Fruit fly (Drosophila melanogaster) whole organism, embryonic: ENCODE data around the gene Obp19c.
A peak's percentile ranks its signal among the peaks of the same experiment; 100 is the strongest.

Experiments used
- BEAF-32 ChIP-seq: fragments of 200-800 bp; sonication (Bioruptor generic); optimal IDR thresholded peaks from 3 replicates; lab custom pipeline; 2017; ENCODE audit warnings: missing biosample characterization, missing genetic modification characterization, mild to moderate bottlenecking, moderate library complexity, missing genetic modification reagents
- CG10274 ChIP-seq: fragments of 200-800 bp; sonication (Bioruptor generic); optimal IDR thresholded peaks from 3 replicates; lab custom pipeline; 2017; ENCODE audit warnings: missing biosample characterization, mild to moderate bottlenecking, missing genetic modification characterization
- CG1233 ChIP-seq: fragments of 200-800 bp; sonication (Bioruptor generic); optimal IDR thresholded peaks from 4 replicates; lab custom pipeline; 2018; ENCODE audit warnings: missing biosample characterization, mild to moderate bottlenecking, missing genetic modification characterization
- CG14710 ChIP-seq: fragments of 200-800 bp; sonication (Bioruptor generic); optimal IDR thresholded peaks from 3 replicates; lab custom pipeline; 2019; ENCODE audit warnings: missing biosample characterization, mild to moderate bottlenecking, missing genetic modification characterization, moderate library complexity
- CG15514 ChIP-seq: fragments of 200-800 bp; sonication (Bioruptor generic); optimal IDR thresholded peaks from 3 replicates; lab custom pipeline; 2017; ENCODE audit warnings: missing biosample characterization, missing genetic modification characterization, mild to moderate bottlenecking, moderate library complexity, missing genetic modification reagents
- CG15696 ChIP-seq: fragments of 200-800 bp; sonication (Bioruptor generic); optimal IDR thresholded peaks from 2 replicates; lab custom pipeline; 2019; ENCODE audit warnings: missing biosample characterization, mild to moderate bottlenecking, missing genetic modification characterization, moderate library complexity
- CG16813 ChIP-seq: fragments of 200-800 bp; sonication (Bioruptor generic); IDR thresholded peaks from 3 replicates; pipeline ENCODE4 v1.3.6; 2022; ENCODE audit warnings: missing biosample characterization, missing genetic modification characterization; ENCODE audit not compliant: partially characterized antibody
- CG17802 ChIP-seq: fragments of 200-800 bp; sonication (Bioruptor generic); optimal IDR thresholded peaks from 2 replicates; lab custom pipeline; 2018; ENCODE audit warnings: missing biosample characterization, mild to moderate bottlenecking, missing genetic modification characterization, moderate library complexity
- CG18011 ChIP-seq: fragments of 200-800 bp; sonication (Bioruptor generic); optimal IDR thresholded peaks from 2 replicates; lab custom pipeline; 2017; ENCODE audit warnings: missing biosample characterization, missing genetic modification characterization, mild to moderate bottlenecking, moderate library complexity, missing genotype
- CG18619 ChIP-seq: fragments of 200-800 bp; sonication (Bioruptor generic); optimal IDR thresholded peaks from 3 replicates; lab custom pipeline; 2017; ENCODE audit warnings: missing biosample characterization, mild to moderate bottlenecking, missing genetic modification characterization
- CG31441 ChIP-seq: fragments of 200-800 bp; sonication (Bioruptor generic); IDR thresholded peaks from 2 replicates; pipeline ENCODE4 v1.3.6; 2022; ENCODE audit warnings: missing biosample characterization, missing genetic modification characterization
- CG5180 ChIP-seq: fragments of 200-800 bp; sonication (Bioruptor generic); optimal IDR thresholded peaks from 3 replicates; lab custom pipeline; 2017; ENCODE audit warnings: missing biosample characterization, missing genetic modification characterization, mild to moderate bottlenecking, moderate library complexity, missing genetic modification reagents
- CG5953 ChIP-seq: fragments of 200-800 bp; sonication (Bioruptor generic); IDR thresholded peaks from 2 replicates; pipeline ENCODE4 v1.3.6; 2022; ENCODE audit warnings: missing biosample characterization, missing genetic modification characterization
- CG6254 ChIP-seq: fragments of 200-800 bp; sonication (Bioruptor generic); optimal IDR thresholded peaks from 3 replicates; lab custom pipeline; 2017; ENCODE audit warnings: mild to moderate bottlenecking, missing biosample characterization, missing genetic modification reagents, missing genetic modification characterization
- CG7963 ChIP-seq: fragments of 200-800 bp; sonication (Bioruptor generic); IDR thresholded peaks from 3 replicates; pipeline ENCODE4 v1.3.6; 2022; ENCODE audit warnings: missing biosample characterization, missing genetic modification characterization; ENCODE audit not compliant: partially characterized antibody
- CG8478 ChIP-seq: fragments of >200 bp; optimal IDR thresholded peaks from 2 replicates; lab custom pipeline; 2018
- CG8765 ChIP-seq: fragments of 200-800 bp; sonication (Bioruptor generic); IDR thresholded peaks from 2 replicates; pipeline ENCODE4 v1.3.6; 2022; ENCODE audit warnings: missing biosample characterization, missing genetic modification characterization
- Chrac-16 ChIP-seq: fragments of 200-800 bp; sonication (Bioruptor generic); optimal IDR thresholded peaks from 3 replicates; lab custom pipeline; 2016; ENCODE audit warnings: missing biosample characterization, missing genetic modification characterization
- D ChIP-seq, 2 experiments: fragments of 200-800 bp in 1 of 2; fragments of >200 bp in 1 of 2; sonication (Bioruptor generic) in 1 of 2; optimal IDR thresholded peaks; 2 replicates in 1 of 2; 3 replicates in 1 of 2; lab custom pipeline; 2017; ENCODE audit warnings: mild to moderate bottlenecking in 1 of 2, missing biosample characterization in 1 of 2, missing genetic modification characterization in 1 of 2, missing genetic modification reagents in 1 of 2
- Dip3 ChIP-seq: fragments of 200-800 bp; sonication (Bioruptor generic); optimal IDR thresholded peaks from 3 replicates; lab custom pipeline; 2016; ENCODE audit warnings: missing biosample characterization, missing genetic modification characterization
- E2f2 ChIP-seq: fragments of 200-800 bp; sonication (Bioruptor generic); IDR thresholded peaks from 2 replicates; pipeline ENCODE4 v1.3.6; 2022; ENCODE audit warnings: missing biosample characterization, missing genetic modification characterization
- HLH54F ChIP-seq: fragments of 200-800 bp; sonication (Bioruptor generic); optimal IDR thresholded peaks from 3 replicates; lab custom pipeline; 2016; ENCODE audit warnings: missing biosample characterization, missing genetic modification characterization
- Hmx ChIP-seq: fragments of 200-800 bp; sonication (Bioruptor generic); optimal IDR thresholded peaks from 2 replicates; lab custom pipeline; 2016; ENCODE audit warnings: missing biosample characterization, missing genetic modification characterization
- Hr39 ChIP-seq: fragments of >200 bp; optimal IDR thresholded peaks from 2 replicates; lab custom pipeline; 2017
- Nf-YC ChIP-seq: fragments of 200-800 bp; optimal IDR thresholded peaks from 3 replicates; lab custom pipeline; 2019; ENCODE audit warnings: missing biosample characterization, mild to moderate bottlenecking, missing genetic modification characterization, moderate library complexity
- Oli ChIP-seq: fragments of 200-800 bp; sonication (Bioruptor generic); optimal IDR thresholded peaks from 2 replicates; lab custom pipeline; 2018; ENCODE audit warnings: missing biosample characterization, mild to moderate bottlenecking, missing genetic modification characterization, moderate library complexity
- Usf ChIP-seq: fragments of 200-800 bp; sonication (Bioruptor generic); optimal IDR thresholded peaks from 2 replicates; lab custom pipeline; 2017; ENCODE audit warnings: missing genotype, missing biosample characterization, missing genetic modification characterization
- Xrp1 ChIP-seq: fragments of 200-800 bp; sonication (Bioruptor generic); IDR thresholded peaks from 2 replicates; pipeline ENCODE4 v1.3.6; 2022; ENCODE audit warnings: missing biosample characterization, missing genetic modification characterization
- amos ChIP-seq: fragments of 200-800 bp; sonication (Bioruptor generic); IDR thresholded peaks from 2 replicates; pipeline ENCODE4 v1.3.6; 2022; ENCODE audit warnings: missing biosample characterization, missing genetic modification characterization; ENCODE audit not compliant: partially characterized antibody
- br ChIP-seq: fragments of >200 bp; optimal IDR thresholded peaks from 2 replicates; lab custom pipeline; 2017
- corto ChIP-seq: fragments of 200-800 bp; sonication (Bioruptor generic); optimal IDR thresholded peaks from 2 replicates; lab custom pipeline; 2016; ENCODE audit warnings: missing biosample characterization, mild to moderate bottlenecking, missing genetic modification characterization, moderate library complexity
- dysf ChIP-seq: fragments of 200-800 bp; sonication (Bioruptor generic); IDR thresholded peaks from 3 replicates; pipeline ENCODE4 v1.3.6; 2022; ENCODE audit warnings: missing biosample characterization, missing genetic modification characterization
- ewg ChIP-seq: fragments of 200-800 bp; sonication (Bioruptor generic); optimal IDR thresholded peaks from 3 replicates; lab custom pipeline; 2017; ENCODE audit warnings: mild to moderate bottlenecking, missing biosample characterization, missing genetic modification reagents, missing genetic modification characterization
- gcm2 ChIP-seq: fragments of 200-800 bp; sonication (Bioruptor generic); optimal IDR thresholded peaks from 2 replicates; lab custom pipeline; 2016; ENCODE audit warnings: missing biosample characterization, missing genetic modification characterization
- gt ChIP-seq: fragments of 200-800 bp; sonication (Bioruptor generic); IDR thresholded peaks from 2 replicates; pipeline ENCODE4 v1.3.6; 2022; ENCODE audit warnings: missing biosample characterization, missing genetic modification characterization
- hbn ChIP-seq: fragments of 200-800 bp; sonication (Bioruptor generic); IDR thresholded peaks from 2 replicates; pipeline ENCODE4 v1.3.6; 2022; ENCODE audit warnings: missing biosample characterization, missing genetic modification characterization; ENCODE audit not compliant: partially characterized antibody
- knrl ChIP-seq: fragments of 200-800 bp; sonication (Bioruptor generic); IDR thresholded peaks from 3 replicates; pipeline ENCODE4 v1.3.6; 2022; ENCODE audit warnings: missing biosample characterization, missing genetic modification characterization; ENCODE audit not compliant: partially characterized antibody
- psq ChIP-seq: fragments of 200-800 bp; sonication (Bioruptor generic); optimal IDR thresholded peaks from 2 replicates; lab custom pipeline; 2017; ENCODE audit warnings: missing biosample characterization, missing genetic modification characterization
- ro ChIP-seq: fragments of 200-800 bp; sonication (Bioruptor generic); IDR thresholded peaks from 2 replicates; pipeline ENCODE4 v1.3.6; 2022; ENCODE audit warnings: missing biosample characterization, missing genetic modification characterization
- sc ChIP-seq, 3 experiments: fragments of >200 bp in 2 of 3; fragments of 200-800 bp in 1 of 3; sonication (Bioruptor generic) in 1 of 3; optimal IDR thresholded peaks; 2 replicates in 2 of 3; 3 replicates in 1 of 3; lab custom pipeline; 2017; ENCODE audit warnings: mild to moderate bottlenecking in 1 of 3, missing biosample characterization in 1 of 3, missing genetic modification characterization in 1 of 3, missing genetic modification reagents in 1 of 3
- sima ChIP-seq: fragments of 200-800 bp; sonication (Bioruptor generic); optimal IDR thresholded peaks from 2 replicates; lab custom pipeline; 2016; ENCODE audit warnings: missing biosample characterization, missing genetic modification characterization
- slbo ChIP-seq: fragments of 200-800 bp; sonication (Bioruptor generic); IDR thresholded peaks from 2 replicates; pipeline ENCODE4 v1.3.6; 2022; ENCODE audit warnings: missing biosample characterization, missing genetic modification characterization
- ssp ChIP-seq: fragments of 200-800 bp; sonication (Bioruptor generic); IDR thresholded peaks from 2 replicates; pipeline ENCODE4 v1.3.6; 2022; ENCODE audit warnings: missing biosample characterization, missing genetic modification characterization
- stc ChIP-seq: fragments of 200-800 bp; sonication (Bioruptor generic); IDR thresholded peaks from 2 replicates; pipeline ENCODE4 v1.3.6; 2022; ENCODE audit warnings: missing biosample characterization, missing genetic modification characterization
- stwl ChIP-seq: fragments of 200-800 bp; sonication (Bioruptor generic); optimal IDR thresholded peaks from 3 replicates; lab custom pipeline; 2018; ENCODE audit warnings: missing biosample characterization, mild to moderate bottlenecking, missing genetic modification characterization, moderate library complexity
- tx ChIP-seq: fragments of 200-800 bp; sonication (Bioruptor generic); optimal IDR thresholded peaks from 2 replicates; lab custom pipeline; 2016; ENCODE audit warnings: missing biosample characterization, missing genetic modification characterization
- vnd ChIP-seq: fragments of 200-800 bp; sonication (Bioruptor generic); IDR thresholded peaks from 3 replicates; pipeline ENCODE4 v1.3.6; 2022; ENCODE audit warnings: missing biosample characterization, missing genetic modification characterization; ENCODE audit not compliant: partially characterized antibody
- wek ChIP-seq: fragments of 200-800 bp; sonication (Bioruptor generic); optimal IDR thresholded peaks from 3 replicates; lab custom pipeline; 2018; ENCODE audit warnings: missing biosample characterization, mild to moderate bottlenecking, missing genetic modification characterization, moderate library complexity

Obp19c gene

dm6 chrX:20391230-20391629 is 27.5 kb downstream of the Obp19c start (continued):
- TF ChIP-seq CG15696 (tag; lab: Kevin White, UChicago): no peak
- peak; percentile 72 for TF ChIP-seq stwl (tag; lab: Kevin White, UChicago)
- peak; percentile 7 for TF ChIP-seq CG15514 (GFP tag; lab: Kevin White, UChicago)
- no peak for TF ChIP-seq stc (GFP tag; lab: Robert Waterston, UW)
- TF ChIP-seq ssp: no peak
- no peak for TF ChIP-seq wek
- TF ChIP-seq Nf-YC: no peak
- no peak for TF ChIP-seq CG18619 (GFP tag; lab: Kevin White, UChicago)
- no peak for TF ChIP-seq HLH54F (GFP tag; lab: Kevin White, UChicago)
- TF ChIP-seq Hmx (GFP tag; lab: Kevin White, UChicago): no peak
- no peak for TF ChIP-seq CG6254 (GFP tag; lab: Kevin White, UChicago)
- TF ChIP-seq sima (GFP tag; lab: Kevin White, UChicago): no peak
- no peak for TF ChIP-seq Oli
- TF ChIP-seq psq (GFP tag; lab: Kevin White, UChicago): no peak
- TF ChIP-seq Chrac-16: no peak
- TF ChIP-seq hbn (GFP tag; lab: Robert Waterston, UW): no peak
- peak; percentile 42 for TF ChIP-seq E2f2 (GFP tag; lab: Robert Waterston, UW)
- TF ChIP-seq Dip3 (GFP tag; lab: Kevin White, UChicago): no peak

DNA sequence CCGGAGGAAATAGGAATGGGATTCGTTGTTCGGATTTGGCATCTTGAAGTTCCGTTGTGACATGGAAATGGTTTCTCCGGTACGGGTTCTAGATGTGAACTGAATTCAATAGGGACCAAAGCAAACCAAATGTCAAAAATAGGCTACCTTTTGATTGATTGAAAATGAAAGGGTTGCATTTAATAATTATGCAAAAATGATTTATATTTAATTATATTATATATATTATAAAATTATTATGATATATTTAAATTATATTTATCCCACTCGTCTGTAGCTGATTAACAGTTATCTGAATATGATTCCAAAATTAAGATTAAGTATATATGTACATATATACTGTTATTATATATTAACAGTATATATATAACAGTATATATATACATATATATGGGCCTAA is 28.1 kb downstream of the Obp19c start, which contains the start of gene jb:
Gene jb, minus strand, starts transcription at position 101 of the 400 bp plus-strand sequence.
- TF ChIP-seq amos (GFP tag; lab: Robert Waterston, UW) (no peak), slbo (GFP tag; lab: Robert Waterston, UW) (no peak), corto (GFP tag; lab: Kevin White, UChicago) (no peak), ro (GFP tag; lab: Robert Waterston, UW) (no peak), ewg (no peak), CG14710 (no peak), CG8765 (no peak), CG1233 (GFP tag; lab: Kevin White, UChicago) (no peak)
- TF ChIP-seq, all 482 proteins: peak for 0

DNA sequence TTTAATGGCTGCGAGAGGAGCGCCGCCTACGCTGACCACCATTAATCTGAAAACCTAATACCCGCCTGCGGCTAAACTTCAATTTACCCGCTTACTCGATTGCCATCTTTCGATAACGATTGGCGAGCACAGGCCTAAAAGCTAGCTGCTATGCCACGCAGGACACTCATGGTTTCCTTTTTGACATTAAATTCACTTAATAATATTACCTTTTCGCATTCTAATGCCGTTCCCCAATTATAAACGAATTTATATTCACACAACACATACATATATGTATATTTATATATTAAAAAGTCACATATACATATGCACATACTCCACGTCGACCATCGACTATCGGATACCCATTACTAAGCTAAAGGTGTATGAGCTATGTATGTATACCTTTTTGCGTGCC is 29.1 kb downstream of the Obp19c start:
- TF ChIP-seq Usf (GFP tag; lab: Kevin White, UChicago): no peak
- no peak for TF ChIP-seq CG17802 (tag; lab: Kevin White, UChicago)
- TF ChIP-seq CG31441 (GFP tag; lab: Robert Waterston, UW): no peak
- TF ChIP-seq CG10274 (GFP tag; lab: Kevin White, UChicago): no peak
- peak; percentile 26 for TF ChIP-seq BEAF-32
- TF ChIP-seq D (optimal IDR thresholded peaks at IDR 0.05; lab: Kevin White, UChicago): no peak
- TF ChIP-seq D (GFP tag; optimal IDR thresholded peaks at IDR 0.05; lab: Kevin White, UChicago): no peak
- no peak for TF ChIP-seq CG5953 (GFP tag; lab: Robert Waterston, UW)
- peak; percentile 95 for TF ChIP-seq CG18011 (GFP tag; lab: Kevin White, UChicago)
- no peak for TF ChIP-seq CG8478 (lab: Kevin White, UChicago)
- TF ChIP-seq gcm2 (GFP tag; lab: Kevin White, UChicago): no peak
- TF ChIP-seq CG16813: peak; percentile 78
- TF ChIP-seq gt (GFP tag; lab: Robert Waterston, UW): no peak
- TF ChIP-seq knrl (GFP tag; lab: Robert Waterston, UW): peak; percentile 36; the same call in 1 of the 3 replicates
- no peak for TF ChIP-seq Dip3 (GFP tag; lab: Kevin White, UChicago)
- TF ChIP-seq E2f2 (GFP tag; lab: Robert Waterston, UW): peak; percentile 78
- no peak for TF ChIP-seq tx
- TF ChIP-seq CG5180 (GFP tag; lab: Kevin White, UChicago): no peak
- TF ChIP-seq dysf (GFP tag; lab: Robert Waterston, UW): no peak
- TF ChIP-seq sc (optimal IDR thresholded peaks at IDR 0.05; lab: Kevin White, UChicago): no peak
- no peak for TF ChIP-seq sc (GFP tag; optimal IDR thresholded peaks at IDR 0.05; lab: Kevin White, UChicago)
- TF ChIP-seq Hr39 (lab: Kevin White, UChicago): no peak
- no peak for TF ChIP-seq Xrp1 (GFP tag; lab: Robert Waterston, UW)
- TF ChIP-seq br: no peak
- no peak for TF ChIP-seq stc (GFP tag; lab: Robert Waterston, UW)
- TF ChIP-seq vnd (GFP tag; lab: Robert Waterston, UW): peak; percentile 58; the same call in 2 of the 3 replicates
- 0 out of 3 replicates have a peak, but pooled peaks have one; percentile 42 for TF ChIP-seq CG7963 (GFP tag; lab: Robert Waterston, UW)
- peak; percentile 32 for TF ChIP-seq stwl (tag; lab: Kevin White, UChicago)
